Worm (Caenorhabditis elegans): Measurements from ENCODE around the gene Y57A10C.8.

DNA sequence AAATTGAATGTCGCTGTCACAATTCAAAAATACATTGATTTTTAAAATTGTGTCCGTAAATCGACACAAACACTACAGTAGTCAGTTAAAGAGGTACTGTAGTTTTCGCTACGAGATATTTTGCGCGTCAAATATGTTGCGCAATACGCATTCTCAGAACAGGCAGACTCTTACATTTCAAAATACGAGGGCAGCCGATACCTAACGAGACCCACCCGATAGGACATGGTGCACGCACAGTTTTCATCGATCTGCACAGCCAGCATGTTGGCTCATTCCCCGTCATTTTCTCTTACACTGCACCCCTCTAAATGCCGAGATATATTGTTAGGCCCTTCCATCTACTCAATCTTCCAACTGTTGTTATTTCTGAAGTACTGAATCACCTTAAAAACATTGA is 32.6 kb upstream of the Y57A10C.8 start, which contains the start of gene F15A4.2:
- TF ChIP-seq elt-3 (tag; optimal IDR thresholded peaks at IDR 0.05) (no peak), nhr-28 (tag; optimal IDR thresholded peaks at IDR 0.05) (no peak), unc-39 (tag; optimal IDR thresholded peaks at IDR 0.05) (no peak), mep-1 (tag; optimal IDR thresholded peaks at IDR 0.05) (no peak), snpc-4 (tag; optimal IDR thresholded peaks at IDR 0.05) (no peak), flh-1 (GFP tag; optimal IDR thresholded peaks at IDR 0.05) (no peak), ztf-11 (tag; optimal IDR thresholded peaks at IDR 0.05) (no peak), ces-1 (GFP tag; optimal IDR thresholded peaks at IDR 0.05) (no peak), nhr-237 (tag; optimal IDR thresholded peaks at IDR 0.05) (no peak), pha-4 (tag; optimal IDR thresholded peaks at IDR 0.05) (no peak), lsy-2 (tag; optimal IDR thresholded peaks at IDR 0.05) (peak; percentile 12), mab-5 (tag; optimal IDR thresholded peaks at IDR 0.05) (no peak), zip-8 (tag; optimal IDR thresholded peaks at IDR 0.05) (peak; percentile 29), lin-13 (tag; optimal IDR thresholded peaks at IDR 0.05) (no peak)

Data from whole organism, mixed stage, embryonic.